Fruit fly (Drosophila melanogaster): ENCODE results near the gene Sirt1.
A peak's percentile ranks its signal among the peaks of the same experiment; 100 is the strongest.

Sirt1 gene

dm6 chr2L:13205256-13205655 is 39.9 kb downstream of the Sirt1 start (continued):
- TF ChIP-seq Ets97D (GFP tag; optimal IDR thresholded peaks at IDR 0.05) (no peak), Hmx (GFP tag; optimal IDR thresholded peaks at IDR 0.05) (no peak), CG10543 (GFP tag; optimal IDR thresholded peaks at IDR 0.05) (peak; percentile 91), B-H1 (GFP tag; IDR thresholded peaks at IDR 0.05) (no peak; the same call in 2 of the 3 replicates), CG4404 (GFP tag; IDR thresholded peaks at IDR 0.05) (no peak), CG2712 (tag; optimal IDR thresholded peaks at IDR 0.05) (no peak), jumu (GFP tag; optimal IDR thresholded peaks at IDR 0.05) (no peak), CG8281 (tag; optimal IDR thresholded peaks at IDR 0.05) (no peak), tx (GFP tag; optimal IDR thresholded peaks at IDR 0.05) (no peak), sima (GFP tag; optimal IDR thresholded peaks at IDR 0.05) (no peak), BtbVII (GFP tag; optimal IDR thresholded peaks at IDR 0.05) (no peak), Sox100B (GFP tag; optimal IDR thresholded peaks at IDR 0.05) (peak; percentile 9), CG9609 (GFP tag; optimal IDR thresholded peaks at IDR 0.05) (no peak), mirr (GFP tag; optimal IDR thresholded peaks at IDR 0.05) (peak; percentile 71), CG12219 (GFP tag; optimal IDR thresholded peaks at IDR 0.05) (no peak), croc (GFP tag; conservative IDR thresholded peaks at IDR 0.05) (no peak), CG8089 (GFP tag; optimal IDR thresholded peaks at IDR 0.05) (peak; percentile 24), usp (GFP tag; optimal IDR thresholded peaks at IDR 0.05) (no peak), BEAF-32 (GFP tag; optimal IDR thresholded peaks at IDR 0.05) (no peak), Mrtf (GFP tag; IDR thresholded peaks at IDR 0.05) (no peak), CG10654 (GFP tag; optimal IDR thresholded peaks at IDR 0.05) (no peak), al (GFP tag; IDR thresholded peaks at IDR 0.05) (no peak), CG2116 (GFP tag; optimal IDR thresholded peaks at IDR 0.05) (no peak), ranshi (GFP tag; IDR thresholded peaks at IDR 0.05) (no peak; the same call in 1 of the 2 replicates), CG1832 (GFP tag; optimal IDR thresholded peaks at IDR 0.05) (no peak), pnt (GFP tag; optimal IDR thresholded peaks at IDR 0.05) (no peak), gro (GFP tag; optimal IDR thresholded peaks at IDR 0.05) (no peak), ci (GFP tag; IDR thresholded peaks at IDR 0.05) (peak; percentile 80; the same call in 1 of the 3 replicates), Hr78 (GFP tag; optimal IDR thresholded peaks at IDR 0.05) (peak in 1 of 2 experiments; percentile 17), HLH3B (GFP tag; IDR thresholded peaks at IDR 0.05) (peak; percentile 30; the same call in 1 of the 2 replicates), pb (GFP tag; optimal IDR thresholded peaks at IDR 0.05) (no peak), exex (tag; optimal IDR thresholded peaks at IDR 0.05) (no peak), schlank (tag; optimal IDR thresholded peaks at IDR 0.05) (no peak), CG16863 (GFP tag; optimal IDR thresholded peaks at IDR 0.05) (no peak), sna (GFP tag; IDR thresholded peaks at IDR 0.05; ENCODE audit: partially characterized antibody) (no peak), CG1603 (tag; optimal IDR thresholded peaks at IDR 0.05) (peak; percentile 20), CG17912 (GFP tag; optimal IDR thresholded peaks at IDR 0.05) (peak; percentile 41), CG10366 (GFP tag; IDR thresholded peaks at IDR 0.05) (no peak), Ada2b (GFP tag; IDR thresholded peaks at IDR 0.05) (no peak), so (GFP tag; IDR thresholded peaks at IDR 0.05) (peak; percentile 51; the same call in 1 of the 3 replicates), chinmo (GFP tag; IDR thresholded peaks at IDR 0.05; ENCODE audit: partially characterized antibody) (peak; percentile 82; the same call in 1 of the 4 replicates), tll (GFP tag; optimal IDR thresholded peaks at IDR 0.05) (peak in 1 of 2 experiments; percentile 64), CG6765 (GFP tag; optimal IDR thresholded peaks at IDR 0.05) (no peak), CG4328 (GFP tag; optimal IDR thresholded peaks at IDR 0.05) (peak; percentile 57), salm (tag; optimal IDR thresholded peaks at IDR 0.05) (no peak), CG32532 (GFP tag; IDR thresholded peaks at IDR 0.05) (peak; percentile 43; the same call in 1 of the 2 replicates), Lpt (GFP tag; optimal IDR thresholded peaks at IDR 0.05) (no peak), lbe (GFP tag; optimal IDR thresholded peaks at IDR 0.05) (no peak), CG15073 (GFP tag; optimal IDR thresholded peaks at IDR 0.05) (no peak), CG1233 (GFP tag; optimal IDR thresholded peaks at IDR 0.05) (peak; percentile 29), CG13775 (GFP tag; optimal IDR thresholded peaks at IDR 0.05) (peak; percentile 31)

Measured in whole organism, embryonic.